Worm (Caenorhabditis elegans): Measurements from ENCODE around the gene W06G6.11.

ce11 chrV:16671190-16671589, 22.1 kb upstream of the W06G6.11 start, which contains the start of gene str-61:
- no peak for TF ChIP-seq nhr-28 (tag; optimal IDR thresholded peaks at IDR 0.05)
- no peak for TF ChIP-seq unc-39 (tag; optimal IDR thresholded peaks at IDR 0.05)
- no peak for TF ChIP-seq hlh-1 (tag; optimal IDR thresholded peaks at IDR 0.05)
- TF ChIP-seq unc-62 (GFP tag; optimal IDR thresholded peaks at IDR 0.05), result no peak
- no peak for TF ChIP-seq unc-120 (tag; optimal IDR thresholded peaks at IDR 0.05; ENCODE audit: poor library complexity, severe bottlenecking)
- TF ChIP-seq snpc-4 (tag; optimal IDR thresholded peaks at IDR 0.05), result no peak
- TF ChIP-seq pha-4 (tag; optimal IDR thresholded peaks at IDR 0.05), result no peak
- TF ChIP-seq lin-13 (tag; optimal IDR thresholded peaks at IDR 0.05), result no peak
- no peak for TF ChIP-seq nhr-12 (tag; optimal IDR thresholded peaks at IDR 0.05)
- no peak for TF ChIP-seq ztf-11 (tag; optimal IDR thresholded peaks at IDR 0.05)
- no peak for TF ChIP-seq ham-2 (GFP tag; optimal IDR thresholded peaks at IDR 0.05)
- no peak for TF ChIP-seq nhr-237 (tag; optimal IDR thresholded peaks at IDR 0.05)
- no peak for TF ChIP-seq mab-5 (tag; optimal IDR thresholded peaks at IDR 0.05)
- TF ChIP-seq ces-1 (GFP tag; optimal IDR thresholded peaks at IDR 0.05), result no peak

All from whole organism, mixed stage, embryonic.